Fruit fly (Drosophila melanogaster) whole organism, embryonic: ENCODE measurements around the gene CG43800.

ENCODE experiments used
- CG1024 ChIP-seq: fragments of 200-800 bp; sonication (Bioruptor generic); IDR thresholded peaks from 2 replicates; pipeline ENCODE4 v1.3.6; 2022; ENCODE audit warnings: missing biosample characterization, missing genetic modification characterization
- CG10979 ChIP-seq: fragments of 200-800 bp; sonication (Bioruptor generic); optimal IDR thresholded peaks from 2 replicates; lab custom pipeline; 2018; ENCODE audit warnings: missing biosample characterization, mild to moderate bottlenecking, missing genetic modification characterization, moderate library complexity
- CG11504 ChIP-seq: fragments of 200-800 bp; sonication (Bioruptor generic); optimal IDR thresholded peaks from 3 replicates; lab custom pipeline; 2019; ENCODE audit warnings: missing biosample characterization, mild to moderate bottlenecking, missing genetic modification characterization, moderate library complexity
- CG12391 ChIP-seq: fragments of 200-800 bp; sonication (Bioruptor generic); optimal IDR thresholded peaks from 3 replicates; lab custom pipeline; 2018; ENCODE audit warnings: missing biosample characterization, mild to moderate bottlenecking, missing genetic modification characterization, moderate library complexity
- CG1602 ChIP-seq: fragments of 200-800 bp; sonication (Bioruptor generic); optimal IDR thresholded peaks from 3 replicates; lab custom pipeline; 2016; ENCODE audit warnings: missing biosample characterization, missing genetic modification characterization
- CG17361 ChIP-seq: fragments of 200-800 bp; sonication (Bioruptor generic); IDR thresholded peaks from 3 replicates; pipeline ENCODE4 v1.3.6; 2022; ENCODE audit warnings: missing biosample characterization, missing genetic modification characterization
- CG17612 ChIP-seq: fragments of 200-800 bp; sonication (Bioruptor generic); IDR thresholded peaks from 2 replicates; pipeline ENCODE4 v1.3.6; 2022; ENCODE audit warnings: missing biosample characterization, missing genetic modification characterization
- CG17829 ChIP-seq: fragments of 200-800 bp; optimal IDR thresholded peaks from 2 replicates; lab custom pipeline; 2019; ENCODE audit warnings: missing biosample characterization, mild to moderate bottlenecking, missing genetic modification characterization, moderate library complexity
- CG18011 ChIP-seq: fragments of 200-800 bp; sonication (Bioruptor generic); optimal IDR thresholded peaks from 2 replicates; lab custom pipeline; 2017; ENCODE audit warnings: missing biosample characterization, missing genetic modification characterization, mild to moderate bottlenecking, moderate library complexity, missing genotype
- CG18619 ChIP-seq: fragments of 200-800 bp; sonication (Bioruptor generic); optimal IDR thresholded peaks from 3 replicates; lab custom pipeline; 2017; ENCODE audit warnings: missing biosample characterization, mild to moderate bottlenecking, missing genetic modification characterization
- CG2202 ChIP-seq: fragments of 200-800 bp; sonication (Bioruptor generic); optimal IDR thresholded peaks from 2 replicates; lab custom pipeline; 2018; ENCODE audit warnings: missing biosample characterization, mild to moderate bottlenecking, missing genetic modification characterization
- CG2678 ChIP-seq: fragments of 200-800 bp; sonication (Bioruptor generic); optimal IDR thresholded peaks from 3 replicates; lab custom pipeline; 2019; ENCODE audit warnings: missing biosample characterization, mild to moderate bottlenecking, missing genetic modification characterization, moderate library complexity
- CG31441 ChIP-seq: fragments of 200-800 bp; sonication (Bioruptor generic); IDR thresholded peaks from 2 replicates; pipeline ENCODE4 v1.3.6; 2022; ENCODE audit warnings: missing biosample characterization, missing genetic modification characterization
- CG32772 ChIP-seq: fragments of 200-800 bp; sonication (Bioruptor generic); IDR thresholded peaks from 2 replicates; pipeline ENCODE4 v1.3.6; 2022; ENCODE audit warnings: missing biosample characterization, missing genetic modification characterization
- CG34376 ChIP-seq: fragments of 200-800 bp; sonication (Bioruptor generic); optimal IDR thresholded peaks from 2 replicates; lab custom pipeline; 2018; ENCODE audit warnings: missing biosample characterization, mild to moderate bottlenecking, missing genetic modification characterization
- CG34422 ChIP-seq: fragments of 200-800 bp; sonication (Bioruptor generic); IDR thresholded peaks from 3 replicates; pipeline ENCODE4 v1.3.6; 2022; ENCODE audit warnings: missing biosample characterization, missing genetic modification characterization
- CG4328 ChIP-seq: fragments of 200-800 bp; sonication (Bioruptor generic); optimal IDR thresholded peaks from 3 replicates; lab custom pipeline; 2017; ENCODE audit warnings: missing biosample characterization, missing genetic modification reagents, missing genetic modification characterization
- CG7556 ChIP-seq: fragments of 200-800 bp; sonication (Bioruptor generic); optimal IDR thresholded peaks from 2 replicates; lab custom pipeline; 2017; ENCODE audit warnings: missing biosample characterization, mild to moderate bottlenecking, missing genetic modification characterization
- CG9876 ChIP-seq: fragments of 200-800 bp; sonication (Bioruptor generic); optimal IDR thresholded peaks from 2 replicates; lab custom pipeline; 2016; ENCODE audit warnings: missing biosample characterization, missing genetic modification characterization
- CHES-1-like ChIP-seq: fragments of 200-800 bp; sonication (Bioruptor generic); optimal IDR thresholded peaks from 2 replicates; lab custom pipeline; 2016; ENCODE audit warnings: missing biosample characterization, missing genetic modification characterization
- Camta ChIP-seq: fragments of 200-800 bp; sonication (Bioruptor generic); optimal IDR thresholded peaks from 2 replicates; lab custom pipeline; 2016; ENCODE audit warnings: missing biosample characterization, missing genetic modification characterization
- D ChIP-seq, 2 experiments: fragments of 200-800 bp in 1 of 2; fragments of >200 bp in 1 of 2; sonication (Bioruptor generic) in 1 of 2; optimal IDR thresholded peaks; 2 replicates in 1 of 2; 3 replicates in 1 of 2; lab custom pipeline; 2017; ENCODE audit warnings: mild to moderate bottlenecking in 1 of 2, missing biosample characterization in 1 of 2, missing genetic modification characterization in 1 of 2, missing genetic modification reagents in 1 of 2
- D19A ChIP-seq: fragments of 200-800 bp; optimal IDR thresholded peaks from 3 replicates; lab custom pipeline; 2019; ENCODE audit warnings: missing biosample characterization, mild to moderate bottlenecking, missing genetic modification characterization, moderate library complexity
- Dip2 ChIP-seq: fragments of 200-800 bp; sonication (Bioruptor generic); IDR thresholded peaks from 2 replicates; pipeline ENCODE4 v1.3.6; 2022; ENCODE audit warnings: missing biosample characterization, missing genetic modification characterization
- ERR ChIP-seq: fragments of 200-800 bp; sonication (Bioruptor generic); optimal IDR thresholded peaks from 2 replicates; lab custom pipeline; 2016; ENCODE audit warnings: missing biosample characterization, missing genetic modification characterization
- Gsc ChIP-seq: fragments of 200-800 bp; sonication (Bioruptor generic); IDR thresholded peaks from 2 replicates; pipeline ENCODE4 v1.3.6; 2022; ENCODE audit warnings: missing biosample characterization, missing genetic modification characterization
- Hr51 ChIP-seq, 2 experiments: fragments of 200-800 bp; sonication (Bioruptor generic); optimal IDR thresholded peaks; 2 replicates in 1 of 2; 3 replicates in 1 of 2; lab custom pipeline; 2016 to 2018; ENCODE audit warnings: missing biosample characterization in 2 of 2, missing genetic modification characterization in 2 of 2, mild to moderate bottlenecking in 1 of 2, moderate library complexity in 1 of 2
- Hsf ChIP-seq: fragments of 200-800 bp; sonication (Bioruptor generic); optimal IDR thresholded peaks from 3 replicates; lab custom pipeline; 2016; ENCODE audit warnings: missing biosample characterization, missing genetic modification characterization
- NfI ChIP-seq: fragments of 200-800 bp; sonication (Bioruptor generic); optimal IDR thresholded peaks from 3 replicates; lab custom pipeline; 2018; ENCODE audit warnings: missing biosample characterization, mild to moderate bottlenecking, missing genetic modification characterization, moderate library complexity
- Oli ChIP-seq: fragments of 200-800 bp; sonication (Bioruptor generic); optimal IDR thresholded peaks from 2 replicates; lab custom pipeline; 2018; ENCODE audit warnings: missing biosample characterization, mild to moderate bottlenecking, missing genetic modification characterization, moderate library complexity
- Pdp1 ChIP-seq, 2 experiments: fragments of 200-800 bp; sonication (Bioruptor generic); optimal IDR thresholded peaks; 3 replicates each; lab custom pipeline; 2016; ENCODE audit warnings: missing biosample characterization in 2 of 2, missing genetic modification characterization in 2 of 2, mild to moderate bottlenecking in 1 of 2, moderate library complexity in 1 of 2
- Sin3A ChIP-seq: fragments of >200 bp; optimal IDR thresholded peaks from 2 replicates; lab custom pipeline; 2018
- Sry-β ChIP-seq: fragments of 200-800 bp; sonication (Bioruptor generic); optimal IDR thresholded peaks from 2 replicates; lab custom pipeline; 2018; ENCODE audit warnings: missing biosample characterization, mild to moderate bottlenecking, missing genetic modification characterization, moderate library complexity
- Xbp1 ChIP-seq: fragments of 200-800 bp; sonication (Bioruptor generic); optimal IDR thresholded peaks from 3 replicates; lab custom pipeline; 2016; ENCODE audit warnings: missing biosample characterization, mild to moderate bottlenecking, missing genetic modification characterization
- ato ChIP-seq: fragments of 200-800 bp; sonication (Bioruptor generic); IDR thresholded peaks from 2 replicates; pipeline ENCODE4 v1.3.6; 2022; ENCODE audit warnings: missing biosample characterization, missing genetic modification characterization; ENCODE audit not compliant: partially characterized antibody
- chm ChIP-seq: fragments of 200-800 bp; sonication (Bioruptor generic); IDR thresholded peaks from 2 replicates; pipeline ENCODE4 v1.3.6; 2022; ENCODE audit warnings: missing biosample characterization, missing genetic modification characterization
- da ChIP-seq: fragments of 200-800 bp; sonication (Bioruptor generic); optimal IDR thresholded peaks from 2 replicates; lab custom pipeline; 2016; ENCODE audit warnings: missing biosample characterization, missing genetic modification characterization
- gcm2 ChIP-seq: fragments of 200-800 bp; sonication (Bioruptor generic); optimal IDR thresholded peaks from 2 replicates; lab custom pipeline; 2016; ENCODE audit warnings: missing biosample characterization, missing genetic modification characterization
- hb ChIP-seq: fragments of 200-800 bp; sonication (Bioruptor generic); IDR thresholded peaks from 3 replicates; pipeline ENCODE4 v1.3.6; 2022; ENCODE audit warnings: missing biosample characterization, missing genetic modification characterization; ENCODE audit not compliant: partially characterized antibody
- her ChIP-seq: fragments of 200-800 bp; sonication (Bioruptor generic); optimal IDR thresholded peaks from 2 replicates; lab custom pipeline; 2016; ENCODE audit warnings: missing biosample characterization, missing genetic modification characterization
- hkb ChIP-seq, 2 experiments: fragments of 200-800 bp in 1 of 2; fragments of >200 bp in 1 of 2; sonication (Bioruptor generic) in 1 of 2; IDR thresholded peaks in 1 of 2; optimal IDR thresholded peaks in 1 of 2; 2 replicates each; pipeline versions ENCODE4 v1.3.6 to Lab custom; 2017 to 2022; ENCODE audit warnings: missing biosample characterization in 1 of 2, missing genetic modification characterization in 1 of 2
- insv ChIP-seq, 2 experiments: fragments of 200-800 bp; sonication (Bioruptor generic); optimal IDR thresholded peaks; 3 replicates each; lab custom pipeline; 2016 to 2018; ENCODE audit warnings: missing biosample characterization in 2 of 2, missing genetic modification characterization in 2 of 2
- org-1 ChIP-seq: fragments of 200-800 bp; sonication (Bioruptor generic); optimal IDR thresholded peaks from 2 replicates; lab custom pipeline; 2017; ENCODE audit warnings: missing biosample characterization, missing genetic modification characterization
- peb ChIP-seq: fragments of 200-800 bp; sonication (Bioruptor generic); IDR thresholded peaks from 2 replicates; pipeline ENCODE4 v1.3.6; 2022; ENCODE audit warnings: missing biosample characterization, missing genetic modification characterization
- pros ChIP-seq: fragments of 200-800 bp; sonication (Bioruptor generic); optimal IDR thresholded peaks from 3 replicates; lab custom pipeline; 2019; ENCODE audit warnings: missing biosample characterization, mild to moderate bottlenecking, missing genetic modification characterization, moderate library complexity
- ssp ChIP-seq: fragments of 200-800 bp; sonication (Bioruptor generic); IDR thresholded peaks from 2 replicates; pipeline ENCODE4 v1.3.6; 2022; ENCODE audit warnings: missing biosample characterization, missing genetic modification characterization
- tap ChIP-seq: fragments of 200-800 bp; optimal IDR thresholded peaks from 3 replicates; lab custom pipeline; 2019; ENCODE audit warnings: missing biosample characterization, mild to moderate bottlenecking, missing genetic modification characterization, moderate library complexity
- tgo ChIP-seq: fragments of 200-800 bp; sonication (Bioruptor generic); IDR thresholded peaks from 3 replicates; pipeline ENCODE4 v1.3.6; 2022; ENCODE audit warnings: missing biosample characterization, missing genetic modification characterization
- usp ChIP-seq: fragments of >200 bp; optimal IDR thresholded peaks from 2 replicates; lab custom pipeline; 2017; ENCODE audit warnings: missing biosample characterization, missing genetic modification characterization
- yki ChIP-seq: fragments of >200 bp; optimal IDR thresholded peaks from 3 replicates; lab custom pipeline; 2018

CG43800 gene

DNA sequence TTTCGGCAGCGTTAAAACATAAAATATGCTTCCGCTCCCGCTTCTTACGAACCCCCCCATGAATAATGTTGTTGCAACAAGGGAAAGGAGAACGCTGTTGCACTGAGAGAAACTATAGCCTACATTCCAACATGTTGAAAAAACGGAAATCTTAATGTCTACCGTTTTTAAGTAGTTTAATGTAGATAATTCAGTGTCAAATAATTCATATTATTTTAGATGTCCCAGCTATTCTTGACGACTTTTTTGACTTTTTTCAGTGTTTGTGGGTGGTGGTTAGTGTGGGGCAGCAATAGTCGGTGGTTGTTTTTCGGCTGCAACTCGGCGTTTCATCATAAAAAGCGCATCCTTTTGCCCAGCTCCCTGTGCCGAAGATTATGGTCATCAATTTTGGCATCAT lies 29.4 kb upstream of the CG43800 start (continued):
- TF ChIP-seq Hsf (GFP tag; lab: Kevin White, UChicago) (no peak), CG17361 (GFP tag; lab: Robert Waterston, UW) (peak; percentile 66), CG2202 (peak; percentile 68), ERR (no peak), Hr51 (GFP tag; optimal IDR thresholded peaks at IDR 0.05; lab: Kevin White, UChicago) (peak in 1 of 2 experiments; percentile 39), her (GFP tag; lab: Kevin White, UChicago) (peak; percentile 7), Sin3A (lab: Kevin White, UChicago) (no peak), CG34422 (GFP tag; lab: Robert Waterston, UW) (peak; percentile 41; the same call in 2 of the 3 replicates), Gsc (GFP tag; lab: Robert Waterston, UW) (no peak), Camta (GFP tag; lab: Kevin White, UChicago) (peak; percentile 4), D (optimal IDR thresholded peaks at IDR 0.05; lab: Kevin White, UChicago) (no peak), D (GFP tag; optimal IDR thresholded peaks at IDR 0.05; lab: Kevin White, UChicago) (peak; percentile 59), Sry-β (no peak), CG12391 (tag; lab: Kevin White, UChicago) (peak; percentile 72), gcm2 (GFP tag; lab: Kevin White, UChicago) (no peak), yki (lab: Kevin White, UChicago) (no peak), org-1 (peak; percentile 35), da (GFP tag; lab: Kevin White, UChicago) (no peak), usp (no peak), Oli (tag; lab: Kevin White, UChicago) (peak; percentile 55), CG9876 (GFP tag; lab: Kevin White, UChicago) (peak; percentile 10), CG31441 (GFP tag; lab: Robert Waterston, UW) (peak; percentile 49), CG17612 (GFP tag; lab: Robert Waterston, UW) (no peak), CG2678 (tag; lab: Kevin White, UChicago) (peak; percentile 62), ssp (peak; percentile 41; the same call in 1 of the 2 replicates), tgo (GFP tag; lab: Robert Waterston, UW) (peak; percentile 40; the same call in 1 of the 3 replicates), CG1024 (0 out of 2 replicates have a peak, but pooled peaks have one; percentile 20), D19A (peak; percentile 63), pros (GFP tag; lab: Kevin White, UChicago) (no peak), CG34376 (GFP tag; lab: Kevin White, UChicago) (no peak), CG7556 (peak; percentile 58), Dip2 (GFP tag; lab: Robert Waterston, UW) (no peak), CG18619 (GFP tag; lab: Kevin White, UChicago) (peak; percentile 22), CG32772 (0 out of 2 replicates have a peak, but pooled peaks have one; percentile 6), insv (GFP tag; optimal IDR thresholded peaks at IDR 0.05; lab: Kevin White, UChicago) (no peak), CG17829 (tag; lab: Kevin White, UChicago) (peak; percentile 58), hb (GFP tag; lab: Robert Waterston, UW) (no peak), CG10979 (tag; lab: Kevin White, UChicago) (peak; percentile 78), CG11504 (tag; lab: Kevin White, UChicago) (peak; percentile 77), CG18011 (GFP tag; lab: Kevin White, UChicago) (no peak), peb (GFP tag; lab: Robert Waterston, UW) (no peak), hkb (optimal IDR thresholded peaks at IDR 0.05; lab: Kevin White, UChicago) (no peak), hkb (GFP tag; IDR thresholded peaks at IDR 0.05; lab: Robert Waterston, UW) (peak; percentile 59), tap (tag; lab: Kevin White, UChicago) (peak; percentile 34), chm (GFP tag; lab: Robert Waterston, UW) (peak; percentile 58; the same call in 1 of the 2 replicates), CG1602 (peak; percentile 11), CG4328 (GFP tag; lab: Kevin White, UChicago) (no peak), Xbp1 (peak; percentile 65), ato (GFP tag; lab: Robert Waterston, UW) (no peak), Pdp1 (GFP tag; optimal IDR thresholded peaks at IDR 0.05; lab: Kevin White, UChicago) (peak in 1 of 2 experiments; percentile 20), CHES-1-like (GFP tag; lab: Kevin White, UChicago) (no peak), NfI (GFP tag; lab: Kevin White, UChicago) (peak; percentile 5)
